Fruit fly (Drosophila melanogaster) whole organism, pupa: ENCODE measurements around the gene Drs.

Source experiments
- CG10348 ChIP-seq: fragments of 200-800 bp; sonication (Bioruptor generic); IDR thresholded peaks from 2 replicates; pipeline ENCODE4 v1.3.6; 2022; ENCODE audit warnings: missing biosample characterization, missing genetic modification characterization
- CG12605 ChIP-seq: fragments of 200-800 bp; sonication (Bioruptor generic); IDR thresholded peaks from 2 replicates; pipeline ENCODE4 v1.3.6; 2022; ENCODE audit warnings: missing biosample characterization, missing genetic modification characterization
- CG13204 ChIP-seq: fragments of 200-800 bp; sonication (Bioruptor generic); optimal IDR thresholded peaks from 2 replicates; lab custom pipeline; 2018; ENCODE audit warnings: missing biosample characterization, mild to moderate bottlenecking, missing genetic modification characterization, moderate library complexity
- CG14655 ChIP-seq: fragments of 200-800 bp; sonication (Bioruptor generic); optimal IDR thresholded peaks from 3 replicates; lab custom pipeline; 2017; ENCODE audit warnings: mild to moderate bottlenecking, missing biosample characterization, missing genetic modification reagents, missing genetic modification characterization
- CG15710 ChIP-seq: fragments of 200-800 bp; sonication (Bioruptor generic); optimal IDR thresholded peaks from 2 replicates; lab custom pipeline; 2018; ENCODE audit warnings: missing biosample characterization, mild to moderate bottlenecking, missing genetic modification characterization, moderate library complexity
- CG17806 ChIP-seq: fragments of 200-800 bp; sonication (Bioruptor generic); optimal IDR thresholded peaks from 2 replicates; lab custom pipeline; 2018; ENCODE audit warnings: missing biosample characterization, mild to moderate bottlenecking, missing genetic modification characterization, moderate library complexity
- CG32121 ChIP-seq: fragments of 200-800 bp; sonication (Bioruptor generic); IDR thresholded peaks from 2 replicates; pipeline ENCODE4 v1.3.6; 2022; ENCODE audit warnings: missing biosample characterization, missing genetic modification characterization
- CG34367 ChIP-seq: fragments of 200-800 bp; sonication (Bioruptor generic); optimal IDR thresholded peaks from 2 replicates; lab custom pipeline; 2018; ENCODE audit warnings: missing biosample characterization, mild to moderate bottlenecking, missing genetic modification characterization
- CG4496 ChIP-seq: fragments of 200-800 bp; sonication (Bioruptor generic); IDR thresholded peaks from 3 replicates; pipeline ENCODE4 v1.3.6; 2022; ENCODE audit warnings: missing biosample characterization, missing genetic modification characterization
- CG8159 ChIP-seq: fragments of 200-800 bp; sonication (Bioruptor generic); optimal IDR thresholded peaks from 3 replicates; lab custom pipeline; 2018; ENCODE audit warnings: missing biosample characterization, mild to moderate bottlenecking, missing genetic modification characterization, moderate library complexity
- CG8301 ChIP-seq: fragments of 200-800 bp; sonication (Bioruptor generic); optimal IDR thresholded peaks from 2 replicates; lab custom pipeline; 2018; ENCODE audit warnings: missing biosample characterization, mild to moderate bottlenecking, missing genetic modification characterization
- CG9948 ChIP-seq: fragments of 200-800 bp; sonication (Bioruptor generic); optimal IDR thresholded peaks from 2 replicates; lab custom pipeline; 2018; ENCODE audit warnings: missing biosample characterization, mild to moderate bottlenecking, missing genetic modification characterization, moderate library complexity
- D1 ChIP-seq: fragments of 200-800 bp; sonication (Bioruptor generic); optimal IDR thresholded peaks from 2 replicates; lab custom pipeline; 2018; ENCODE audit warnings: missing biosample characterization, mild to moderate bottlenecking, missing genetic modification characterization, moderate library complexity
- EcR ChIP-seq: fragments of 200-800 bp; sonication (Bioruptor generic); optimal IDR thresholded peaks from 3 replicates; lab custom pipeline; 2019; ENCODE audit warnings: missing biosample characterization, missing genetic modification characterization, mild to moderate bottlenecking, moderate library complexity, missing genetic modification reagents
- Ets98B ChIP-seq: fragments of 200-800 bp; sonication (Bioruptor generic); IDR thresholded peaks from 2 replicates; pipeline ENCODE4 v1.3.6; 2022; ENCODE audit warnings: missing biosample characterization, missing genetic modification characterization
- Pif1A ChIP-seq: fragments of 200-800 bp; sonication (Bioruptor generic); optimal IDR thresholded peaks from 3 replicates; lab custom pipeline; 2016; ENCODE audit warnings: missing biosample characterization, missing genetic modification characterization
- Pif1B ChIP-seq: fragments of 200-800 bp; sonication (Bioruptor generic); optimal IDR thresholded peaks from 3 replicates; lab custom pipeline; 2016; ENCODE audit warnings: missing biosample characterization, missing genetic modification characterization
- Snoo ChIP-seq: fragments of 200-800 bp; sonication (Bioruptor generic); optimal IDR thresholded peaks from 3 replicates; lab custom pipeline; 2017; ENCODE audit warnings: missing biosample characterization, mild to moderate bottlenecking, missing genetic modification characterization, inconsistent platforms
- fd96Ca ChIP-seq: fragments of 200-800 bp; sonication (Bioruptor generic); IDR thresholded peaks from 3 replicates; pipeline ENCODE4 v1.3.6; 2022; ENCODE audit warnings: missing biosample characterization, missing genetic modification characterization
- gl ChIP-seq: fragments of 200-800 bp; sonication (Bioruptor generic); optimal IDR thresholded peaks from 2 replicates; lab custom pipeline; 2018; ENCODE audit warnings: missing biosample characterization, mild to moderate bottlenecking, missing genetic modification characterization
- rn ChIP-seq: fragments of 200-800 bp; sonication (Bioruptor generic); IDR thresholded peaks from 2 replicates; pipeline ENCODE4 v1.3.6; 2022; ENCODE audit warnings: missing biosample characterization, missing genetic modification characterization

Drs gene

DNA sequence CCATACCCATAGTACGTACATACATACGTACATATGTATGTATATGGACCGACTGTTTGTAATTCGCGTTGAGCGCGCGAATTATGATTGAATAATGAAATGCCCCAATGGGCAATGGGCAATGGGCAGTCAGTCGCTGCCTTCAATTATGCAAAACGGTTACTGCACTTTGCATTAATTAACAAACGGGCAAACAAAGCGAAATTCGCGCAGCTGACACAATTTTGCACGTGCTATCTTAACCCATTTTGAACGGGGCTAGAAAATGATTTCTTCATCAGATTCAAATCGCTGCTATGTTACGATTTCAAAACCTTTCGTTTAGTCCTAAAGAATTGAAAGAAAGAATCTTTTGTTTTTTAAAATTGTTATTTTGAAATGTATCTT lies 30.6 kb downstream of the Drs start:
- TF ChIP-seq CG14655 (GFP tag; lab: Kevin White, UChicago): no peak
- no peak for TF ChIP-seq CG4496 (GFP tag; lab: Robert Waterston, UW)
- TF ChIP-seq EcR (GFP tag; lab: Kevin White, UChicago): no peak
- no peak for TF ChIP-seq CG9948 (tag; lab: Kevin White, UChicago)

DNA sequence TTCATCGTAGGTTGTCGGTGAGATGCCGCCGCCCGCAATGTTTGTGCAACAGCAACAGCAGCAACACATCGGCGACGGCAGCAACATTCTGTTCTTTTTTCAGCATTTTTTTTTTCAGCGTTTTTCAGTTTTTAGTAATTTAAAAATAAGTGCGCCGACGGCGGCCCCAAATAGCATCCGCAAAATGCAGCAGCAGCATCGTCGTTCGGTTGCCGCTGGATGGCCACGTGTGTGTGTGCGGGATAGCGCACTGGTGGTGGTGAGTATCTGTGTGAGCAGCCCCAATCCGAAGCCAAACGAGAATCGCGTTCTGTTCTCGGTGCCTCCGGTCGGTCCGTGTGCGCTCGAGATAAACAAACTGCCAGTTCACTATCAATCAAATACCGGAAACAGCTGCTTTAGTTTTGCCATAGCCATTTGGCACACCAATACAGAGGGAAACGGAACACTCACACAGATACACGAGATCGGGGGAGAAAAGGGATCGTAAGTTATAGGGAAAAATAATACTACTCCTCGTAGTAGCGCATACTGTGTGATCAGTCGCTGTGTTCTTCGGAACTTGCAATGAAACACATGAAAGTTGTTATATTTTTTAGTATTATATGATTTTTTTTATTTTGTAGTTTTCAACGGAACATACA lies 31.3 kb downstream of the Drs start:
- TF ChIP-seq CG10348 (GFP tag; lab: Robert Waterston, UW) (no peak), CG14655 (GFP tag; lab: Kevin White, UChicago) (peak; percentile 42), Pif1B (GFP tag; lab: Kevin White, UChicago) (no peak), Ets98B (GFP tag; lab: Robert Waterston, UW) (peak; percentile 55; the same call in 1 of the 2 replicates), CG32121 (GFP tag; lab: Robert Waterston, UW) (peak; percentile 75), CG17806 (tag; lab: Kevin White, UChicago) (no peak), D1 (tag; lab: Kevin White, UChicago) (no peak), fd96Ca (GFP tag; lab: Robert Waterston, UW) (0 out of 3 replicates have a peak, but pooled peaks have one; percentile 38), CG15710 (tag; lab: Kevin White, UChicago) (no peak), gl (no peak), Pif1A (GFP tag; lab: Kevin White, UChicago) (no peak), CG12605 (peak; percentile 48; the same call in 1 of the 2 replicates), CG4496 (GFP tag; lab: Robert Waterston, UW) (peak; percentile 78), EcR (GFP tag; lab: Kevin White, UChicago) (no peak), CG9948 (tag; lab: Kevin White, UChicago) (no peak), CG8301 (tag; lab: Kevin White, UChicago) (no peak), CG13204 (GFP tag; lab: Kevin White, UChicago) (peak; percentile 56), CG34367 (tag; lab: Kevin White, UChicago) (no peak), CG8159 (tag; lab: Kevin White, UChicago) (no peak), Snoo (tag; lab: Kevin White, UChicago) (no peak), rn (GFP tag; lab: Robert Waterston, UW) (no peak)

- TF ChIP-seq CG9948 (tag; lab: Kevin White, UChicago): no peak
- TF ChIP-seq CG8301 (tag; lab: Kevin White, UChicago): no peak
- no peak for TF ChIP-seq D1 (tag; lab: Kevin White, UChicago)
- TF ChIP-seq CG32121 (GFP tag; lab: Robert Waterston, UW): no peak
- no peak for TF ChIP-seq fd96Ca (GFP tag; lab: Robert Waterston, UW)
- no peak for TF ChIP-seq CG15710 (tag; lab: Kevin White, UChicago)
- TF ChIP-seq CG10348 (GFP tag; lab: Robert Waterston, UW): no peak
- TF ChIP-seq Pif1B (GFP tag; lab: Kevin White, UChicago): no peak
- no peak for TF ChIP-seq Ets98B (GFP tag; lab: Robert Waterston, UW)
- no peak for TF ChIP-seq CG12605
- no peak for TF ChIP-seq Snoo (tag; lab: Kevin White, UChicago)
These were observed 36.2 kb downstream of the Drs start for dm6 chr3L:3405592-3405991.

dm6 chr3L:3406307-3407061 lies 37.1 kb downstream of the Drs start:
- TF ChIP-seq CG4496 (GFP tag; lab: Robert Waterston, UW) (0 out of 3 replicates have a peak, but pooled peaks have one; percentile 18), CG13204 (GFP tag; lab: Kevin White, UChicago) (no peak)

DNA sequence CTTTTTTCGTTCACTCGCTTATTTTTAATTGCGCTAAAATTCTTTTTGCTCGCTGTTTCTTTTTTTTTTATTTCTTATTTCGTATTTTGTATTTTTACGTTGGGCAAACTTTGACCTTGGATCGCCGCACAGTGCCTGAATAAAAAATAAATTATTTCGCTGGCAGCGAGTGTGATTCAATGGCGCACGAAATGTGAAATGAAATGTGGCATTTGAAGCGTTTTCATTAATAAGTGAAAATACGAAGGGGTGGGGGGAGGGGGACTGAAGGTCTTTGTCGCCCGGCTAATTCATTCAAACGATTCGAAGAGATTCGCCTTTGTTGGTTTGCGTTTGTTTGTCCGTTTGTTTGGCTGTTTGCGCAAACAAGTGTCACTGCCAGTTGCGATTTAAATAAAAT lies 38.1 kb downstream of the Drs start:
- no peak for TF ChIP-seq CG32121 (GFP tag; lab: Robert Waterston, UW)
- no peak for TF ChIP-seq gl
- TF ChIP-seq Snoo (tag; lab: Kevin White, UChicago): no peak
- no peak for TF ChIP-seq CG34367 (tag; lab: Kevin White, UChicago)
- TF ChIP-seq CG13204 (GFP tag; lab: Kevin White, UChicago): no peak

DNA sequence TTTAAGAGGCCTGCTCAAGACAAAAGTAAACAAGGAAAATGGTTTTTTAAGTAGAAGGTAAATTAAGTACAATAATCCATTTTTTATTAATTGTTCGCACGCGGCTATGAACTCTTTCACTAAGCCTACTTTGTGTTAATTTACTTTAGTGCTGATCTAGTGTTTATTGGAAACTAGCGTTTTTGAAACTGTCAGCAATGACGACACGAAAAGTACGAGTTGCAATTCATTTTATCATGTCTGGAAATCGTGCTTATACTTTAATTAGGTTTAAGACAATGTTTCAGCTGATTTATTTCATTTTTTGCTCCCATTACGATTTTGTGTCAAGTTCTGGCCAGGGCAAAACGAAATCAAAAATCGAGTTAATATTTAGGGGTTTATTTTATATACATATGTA lies 38.9 kb downstream of the Drs start:
- TF ChIP-seq CG12605 (no peak), CG32121 (GFP tag; lab: Robert Waterston, UW) (no peak), Pif1B (GFP tag; lab: Kevin White, UChicago) (no peak), CG10348 (GFP tag; lab: Robert Waterston, UW) (no peak), CG14655 (GFP tag; lab: Kevin White, UChicago) (no peak), CG17806 (tag; lab: Kevin White, UChicago) (no peak), CG4496 (GFP tag; lab: Robert Waterston, UW) (no peak), Ets98B (GFP tag; lab: Robert Waterston, UW) (no peak), CG34367 (tag; lab: Kevin White, UChicago) (no peak), CG13204 (GFP tag; lab: Kevin White, UChicago) (no peak), rn (GFP tag; lab: Robert Waterston, UW) (no peak), Snoo (tag; lab: Kevin White, UChicago) (no peak)
